Fruit fly (Drosophila melanogaster) whole organism, wandering third instar larva: ENCODE data around the gene CG9098.

ENCODE experiments used
- Abd-B ChIP-seq: fragments of >200 bp; optimal IDR thresholded peaks from 2 replicates; lab custom pipeline; 2017; ENCODE audit warnings: missing biosample characterization, missing genetic modification characterization
- CG32264 ChIP-seq: fragments of 200-800 bp; sonication (Bioruptor generic); optimal IDR thresholded peaks from 2 replicates; lab custom pipeline; 2016; ENCODE audit warnings: missing biosample characterization, missing genetic modification characterization
- CG9705 ChIP-seq: fragments of 200-800 bp; sonication (Bioruptor generic); optimal IDR thresholded peaks from 2 replicates; lab custom pipeline; 2018; ENCODE audit warnings: missing biosample characterization, mild to moderate bottlenecking, missing genetic modification characterization
- Dfd ChIP-seq: fragments of >200 bp; optimal IDR thresholded peaks from 2 replicates; lab custom pipeline; 2017; ENCODE audit warnings: missing biosample characterization, missing genetic modification characterization
- Dif ChIP-seq: fragments of 200-275, 200-300 bp; sonication (Bioruptor generic); optimal IDR thresholded peaks from 2 replicates; lab custom pipeline; 2018; ENCODE audit warnings: missing biosample characterization, missing genetic modification characterization; ENCODE audit not compliant: partially characterized antibody
- HLH106 ChIP-seq: fragments of 200-800 bp; optimal IDR thresholded peaks from 3 replicates; lab custom pipeline; 2019; ENCODE audit warnings: missing biosample characterization, mild to moderate bottlenecking, missing genetic modification characterization, moderate library complexity
- Hr78 ChIP-seq: fragments of >200 bp; optimal IDR thresholded peaks from 2 replicates; lab custom pipeline; 2017; ENCODE audit warnings: missing biosample characterization, missing genetic modification characterization
- Hr83 ChIP-seq: fragments of 200-300 bp; sonication (Bioruptor generic); optimal IDR thresholded peaks from 2 replicates; lab custom pipeline; 2016; ENCODE audit warnings: missing biosample characterization, mild to moderate bottlenecking, missing genetic modification characterization, moderate library complexity; ENCODE audit not compliant: poor library complexity, severe bottlenecking
- Jra ChIP-seq: sonication (Bioruptor generic); optimal IDR thresholded peaks from 2 replicates; lab custom pipeline; 2016; ENCODE audit warnings: missing biosample characterization, missing genetic modification characterization
- Mio ChIP-seq: sonication (Bioruptor generic); optimal IDR thresholded peaks from 2 replicates; lab custom pipeline; 2016; ENCODE audit warnings: missing biosample characterization, missing genetic modification characterization
- Myc ChIP-seq: fragments of >200 bp; optimal IDR thresholded peaks from 2 replicates; lab custom pipeline; 2017
- N ChIP-seq: fragments of >200 bp; optimal IDR thresholded peaks from 2 replicates; lab custom pipeline; 2018; ENCODE audit warnings: missing biosample characterization, missing external identifiers, missing genetic modification characterization
- OdsH ChIP-seq: fragments of 200-800 bp; sonication (Bioruptor generic); optimal IDR thresholded peaks from 2 replicates; lab custom pipeline; 2016; ENCODE audit warnings: missing biosample characterization, mild to moderate bottlenecking, missing genetic modification characterization
- Rel ChIP-seq, 2 experiments: fragments of 200-800 bp; sonication (Bioruptor generic) in 1 of 2; optimal IDR thresholded peaks; 2 replicates in 1 of 2; 3 replicates in 1 of 2; lab custom pipeline; 2016 to 2019; ENCODE audit warnings: mild to moderate bottlenecking in 2 of 2, missing biosample characterization in 2 of 2, missing genetic modification characterization in 2 of 2, moderate library complexity in 1 of 2
- Sp1 ChIP-seq: fragments of 200-800 bp; sonication (Bioruptor generic); optimal IDR thresholded peaks from 3 replicates; lab custom pipeline; 2019; ENCODE audit warnings: missing biosample characterization, mild to moderate bottlenecking, missing genetic modification characterization, moderate library complexity
- br ChIP-seq: fragments of 200-800 bp; sonication (Bioruptor generic); optimal IDR thresholded peaks from 2 replicates; lab custom pipeline; 2016; ENCODE audit warnings: missing biosample characterization, missing genetic modification characterization
- dl ChIP-seq, 2 experiments: fragments of 175-275, 200-275 bp in 1 of 2; fragments of 200-275 bp in 1 of 2; sonication (Bioruptor generic); optimal IDR thresholded peaks; lab custom pipeline; 2018; ENCODE audit warnings: mild to moderate bottlenecking in 2 of 2, missing biosample characterization in 2 of 2, missing genetic modification characterization in 2 of 2, moderate library complexity in 2 of 2; ENCODE audit not compliant: partially characterized antibody in 2 of 2, insufficient read depth in 1 of 2
- dmrt93B ChIP-seq: fragments of 200-800 bp; sonication (Bioruptor generic); optimal IDR thresholded peaks from 2 replicates; lab custom pipeline; 2018; ENCODE audit warnings: missing biosample characterization, mild to moderate bottlenecking, missing genetic modification characterization
- dsf ChIP-seq: sonication (Bioruptor generic); optimal IDR thresholded peaks from 2 replicates; lab custom pipeline; 2016; ENCODE audit warnings: missing biosample characterization, missing genetic modification characterization, borderline replicate concordance
- ey ChIP-seq: fragments of 200-800 bp; sonication (Bioruptor generic); optimal IDR thresholded peaks from 2 replicates; lab custom pipeline; 2016; ENCODE audit warnings: missing biosample characterization, missing genetic modification characterization
- foxo ChIP-seq, 2 experiments: fragments of 200-800 bp; sonication (Bioruptor generic); optimal IDR thresholded peaks; 2 replicates in 1 of 2; 3 replicates in 1 of 2; lab custom pipeline; 2016 to 2017; ENCODE audit warnings: missing biosample characterization in 2 of 2, missing genetic modification characterization in 2 of 2
- fru ChIP-seq: fragments of 200-800 bp; sonication (Bioruptor generic); optimal IDR thresholded peaks from 3 replicates; lab custom pipeline; 2016; ENCODE audit warnings: missing biosample characterization, mild to moderate bottlenecking, missing genetic modification characterization
- h ChIP-seq: fragments of 200-800 bp; sonication (Bioruptor generic); optimal IDR thresholded peaks from 3 replicates; lab custom pipeline; 2016; ENCODE audit warnings: missing biosample characterization, mild to moderate bottlenecking, missing genetic modification characterization
- pan ChIP-seq: fragments of >200 bp; optimal IDR thresholded peaks from 2 replicates; lab custom pipeline; 2017
- psq ChIP-seq: fragments of 200-800 bp; sonication (Bioruptor generic); optimal IDR thresholded peaks from 3 replicates; lab custom pipeline; 2017; ENCODE audit warnings: missing biosample characterization, mild to moderate bottlenecking, missing genetic modification characterization, moderate library complexity
- rgr ChIP-seq: fragments of 200-800 bp; sonication (Bioruptor generic); optimal IDR thresholded peaks from 3 replicates; lab custom pipeline; 2016; ENCODE audit warnings: missing biosample characterization, mild to moderate bottlenecking, missing genetic modification characterization
- sv ChIP-seq: fragments of 200-800 bp; sonication (Bioruptor generic); optimal IDR thresholded peaks from 3 replicates; lab custom pipeline; 2016; ENCODE audit warnings: missing biosample characterization, missing genetic modification characterization
- tai ChIP-seq: sonication (Bioruptor generic); optimal IDR thresholded peaks from 2 replicates; lab custom pipeline; 2016; ENCODE audit warnings: missing biosample characterization, missing genetic modification characterization
- usp ChIP-seq: fragments of >200 bp; optimal IDR thresholded peaks from 2 replicates; lab custom pipeline; 2017; ENCODE audit warnings: missing biosample characterization, missing genetic modification characterization
- woc ChIP-seq: sonication (Bioruptor generic); optimal IDR thresholded peaks from 2 replicates; lab custom pipeline; 2016; ENCODE audit warnings: missing biosample characterization, mild to moderate bottlenecking, missing genetic modification characterization

The CG9098 gene

dm6 chr2L:5988115-5989092 lies 23.7 kb downstream of the CG9098 start:
- TF ChIP-seq Jra (GFP tag; lab: Kevin White, UChicago): no peak
- no peak for TF ChIP-seq usp
- TF ChIP-seq dmrt93B (GFP tag; lab: Kevin White, UChicago): no peak
- no peak for TF ChIP-seq Rel (GFP tag; optimal IDR thresholded peaks at IDR 0.05; lab: Kevin White, UChicago)
- peak; percentile 93 for TF ChIP-seq Rel (tag; optimal IDR thresholded peaks at IDR 0.05; lab: Kevin White, UChicago)
- no peak for TF ChIP-seq rgr (GFP tag; lab: Kevin White, UChicago)
- no peak for TF ChIP-seq HLH106 (tag; lab: Kevin White, UChicago)
- no peak for TF ChIP-seq Abd-B
- TF ChIP-seq h (GFP tag; lab: Kevin White, UChicago): peak; percentile 39
- no peak for TF ChIP-seq ey (GFP tag; lab: Kevin White, UChicago)
- TF ChIP-seq Hr78: no peak
- TF ChIP-seq tai (GFP tag; lab: Kevin White, UChicago): no peak
- TF ChIP-seq, all 38 proteins: peak for 2

DNA sequence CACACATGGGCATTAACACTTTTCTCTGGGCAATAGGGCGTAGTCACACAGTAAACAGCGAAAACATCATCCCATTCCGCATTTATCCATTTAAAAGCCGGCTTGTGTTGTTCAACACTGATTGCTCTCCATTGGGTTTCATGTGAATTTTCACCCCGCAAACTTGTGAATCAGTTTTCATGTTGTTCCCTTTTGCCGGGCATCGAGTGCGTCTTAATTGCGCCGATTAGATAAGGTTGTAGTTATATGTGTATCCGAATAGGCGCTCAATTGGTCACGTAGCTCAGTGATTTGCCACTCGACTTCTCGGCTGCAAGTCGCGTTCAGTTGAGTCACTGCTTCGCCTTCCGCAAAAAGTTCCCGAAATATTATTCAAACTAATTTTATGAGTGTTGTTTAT lies 25.2 kb downstream of the CG9098 start:
- no peak for TF ChIP-seq dl (GFP tag; optimal IDR thresholded peaks at IDR 0.05; lab: Kevin White, UChicago; ENCODE audit: insufficient read depth in 1 of 2, partially characterized antibody in 2 of 2)
- TF ChIP-seq dmrt93B (GFP tag; lab: Kevin White, UChicago): no peak
- TF ChIP-seq ey (GFP tag; lab: Kevin White, UChicago): no peak
- TF ChIP-seq br (GFP tag; lab: Kevin White, UChicago): no peak
- no peak for TF ChIP-seq CG32264 (GFP tag; lab: Kevin White, UChicago)
- TF ChIP-seq h (GFP tag; lab: Kevin White, UChicago): peak; percentile 3
- TF ChIP-seq Rel (GFP tag; optimal IDR thresholded peaks at IDR 0.05; lab: Kevin White, UChicago): no peak
- peak; percentile 43 for TF ChIP-seq Rel (tag; optimal IDR thresholded peaks at IDR 0.05; lab: Kevin White, UChicago)
- TF ChIP-seq pan (lab: Kevin White, UChicago): no peak
- TF ChIP-seq OdsH (GFP tag; lab: Kevin White, UChicago): peak; percentile 11
- TF ChIP-seq Dfd (GFP tag; lab: Kevin White, UChicago): no peak
- TF ChIP-seq Myc: no peak

DNA sequence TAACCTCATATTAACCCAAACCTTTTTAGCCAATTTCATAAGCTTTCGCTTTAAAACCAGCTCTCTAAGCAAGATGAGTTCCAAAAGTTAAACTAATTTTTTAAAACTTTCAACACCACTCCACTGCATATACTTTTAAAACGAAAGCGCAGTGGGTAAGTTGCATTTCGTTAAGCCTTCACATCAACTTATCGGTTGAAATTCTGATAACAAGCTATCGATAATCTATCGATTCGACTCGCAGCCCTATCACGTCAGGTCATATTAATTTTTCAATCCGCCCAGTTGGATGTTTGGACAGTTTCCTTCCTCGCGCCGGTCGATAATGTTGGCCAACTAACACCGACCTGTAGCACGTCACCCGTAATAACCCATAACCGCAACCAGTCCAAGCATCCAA lies 26.0 kb downstream of the CG9098 start, which contains the start of gene ifc:
TSS of gene ifc (plus strand) at position 255 of the 400 bp plus-strand sequence.
- peak; percentile 53 for TF ChIP-seq br (GFP tag; lab: Kevin White, UChicago)
- TF ChIP-seq N (GFP tag; lab: Kevin White, UChicago): peak; percentile 98
- no peak for TF ChIP-seq dsf (GFP tag; lab: Kevin White, UChicago)
- peak; percentile 39 for TF ChIP-seq woc (GFP tag; lab: Kevin White, UChicago)
- TF ChIP-seq CG9705 (GFP tag; lab: Kevin White, UChicago): peak; percentile 10
- TF ChIP-seq ey (GFP tag; lab: Kevin White, UChicago): peak; percentile 30
- TF ChIP-seq OdsH (GFP tag; lab: Kevin White, UChicago): peak; percentile 51
- no peak for TF ChIP-seq pan (lab: Kevin White, UChicago)
- TF ChIP-seq Sp1 (GFP tag; lab: Kevin White, UChicago): peak; percentile 8
- no peak for TF ChIP-seq Abd-B
- no peak for TF ChIP-seq Rel (GFP tag; optimal IDR thresholded peaks at IDR 0.05; lab: Kevin White, UChicago)
- TF ChIP-seq Rel (tag; optimal IDR thresholded peaks at IDR 0.05; lab: Kevin White, UChicago): peak; percentile 46
- TF ChIP-seq rgr (GFP tag; lab: Kevin White, UChicago): peak; percentile 54
- TF ChIP-seq sv: peak; percentile 42
- TF ChIP-seq Dif (GFP tag; lab: Kevin White, UChicago): peak; percentile 61
- peak; percentile 30 for TF ChIP-seq psq (GFP tag; lab: Kevin White, UChicago)
- TF ChIP-seq HLH106 (tag; lab: Kevin White, UChicago): peak; percentile 60
- peak; percentile 66 for TF ChIP-seq Hr78
- peak; percentile 87 for TF ChIP-seq Hr83
- TF ChIP-seq Mio (GFP tag; lab: Kevin White, UChicago): no peak
- TF ChIP-seq CG32264 (GFP tag; lab: Kevin White, UChicago): no peak
- TF ChIP-seq foxo (GFP tag; optimal IDR thresholded peaks at IDR 0.05; lab: Kevin White, UChicago): peak in 1 of 2 experiments; percentile 52
- TF ChIP-seq h (GFP tag; lab: Kevin White, UChicago): peak; percentile 64
- peak; percentile 47 for TF ChIP-seq fru (GFP tag; lab: Kevin White, UChicago)

dm6 chr2L:5983236-5983635 lies 28.9 kb downstream of the CG9098 start:
- TF ChIP-seq foxo (GFP tag; optimal IDR thresholded peaks at IDR 0.05; lab: Kevin White, UChicago) (no peak), Dif (GFP tag; lab: Kevin White, UChicago) (peak; percentile 20), Jra (GFP tag; lab: Kevin White, UChicago) (peak; percentile 27), Myc (no peak), Rel (GFP tag; optimal IDR thresholded peaks at IDR 0.05; lab: Kevin White, UChicago) (no peak), Rel (tag; optimal IDR thresholded peaks at IDR 0.05; lab: Kevin White, UChicago) (no peak), dl (GFP tag; optimal IDR thresholded peaks at IDR 0.05; lab: Kevin White, UChicago; ENCODE audit: insufficient read depth in 1 of 2, partially characterized antibody in 2 of 2) (peak; percentile 56 to 59)
